Worm (Caenorhabditis elegans) whole organism, L4 larva: ENCODE results near the gene C24F3.2.

Experiments
- T26A8.4 ChIP-seq: fragments of 200-800 bp; sonication (Bioruptor generic); IDR thresholded peaks from 2 replicates; pipeline ENCODE4 v1.3.6; 2022; ENCODE audit warnings: missing genetic modification characterization, missing compliant biosample characterization
- ceh-32 ChIP-seq: sonication (generic microtip); optimal IDR thresholded peaks from 2 replicates; lab custom pipeline; 2016; ENCODE audit warnings: mild to moderate bottlenecking, missing genetic modification characterization, missing compliant biosample characterization; ENCODE audit not compliant: poor library complexity
- dmd-8 ChIP-seq: fragments of 200-800 bp; sonication (Bioruptor generic); IDR thresholded peaks from 2 replicates; pipeline ENCODE4 v1.3.6; 2022; ENCODE audit warnings: missing genetic modification characterization, missing compliant biosample characterization
- dve-1 ChIP-seq: sonication (generic microtip); optimal IDR thresholded peaks from 2 replicates; lab custom pipeline; 2017; ENCODE audit warnings: antibody characterized with exemption, mild to moderate bottlenecking, missing genetic modification characterization, missing compliant biosample characterization; ENCODE audit not compliant: insufficient read depth
- jun-1 ChIP-seq: fragments of 150-350 bp; optimal IDR thresholded peaks from 2 replicates; lab custom pipeline; 2014; ENCODE audit warnings: missing biosample characterization, missing genetic modification reagents, missing genetic modification characterization
- lin-39 ChIP-seq: fragments of 150-350 bp; optimal IDR thresholded peaks from 2 replicates; lab custom pipeline; 2014; ENCODE audit warnings: missing biosample characterization, missing genetic modification reagents, missing genetic modification characterization
- mdl-1 ChIP-seq, 2 experiments: fragments of 150-350 bp in 1 of 2; sonication (generic microtip) in 1 of 2; optimal IDR thresholded peaks; 2 replicates each; lab custom pipeline; 2014 to 2017; ENCODE audit warnings: missing biosample characterization in 2 of 2, missing genetic modification characterization in 2 of 2

ce11 chrIV:10227534-10227933 is 5.2 kb downstream of the C24F3.2 start, which contains the start of gene F01G10.6:
- TF ChIP-seq dmd-8 (GFP tag; lab: Robert Waterston, UW) (no peak), T26A8.4 (GFP tag; lab: Robert Waterston, UW) (no peak), mdl-1 (tag; optimal IDR thresholded peaks at IDR 0.05; lab: Kevin White, UChicago) (no peak), ceh-32 (tag; lab: Kevin White, UChicago) (no peak), dve-1 (no peak), lin-39 (tag; lab: Kevin White, UChicago) (no peak), jun-1 (tag; lab: Kevin White, UChicago) (no peak)
